Worm (Caenorhabditis elegans) whole organism, L4 larva: Measurements from ENCODE around the gene Y54G2A.38.

Experiments used
- daf-12 ChIP-seq: fragments of 150-350 bp; optimal IDR thresholded peaks from 2 replicates; lab custom pipeline; 2014; ENCODE audit warnings: missing biosample characterization, missing genetic modification reagents, missing genetic modification characterization
- dmd-9 ChIP-seq: fragments of 200-800 bp; sonication (Bioruptor generic); IDR thresholded peaks from 2 replicates; pipeline ENCODE4 v1.3.6; 2022; ENCODE audit warnings: missing genetic modification reagents, missing genetic modification characterization, missing compliant biosample characterization
- jun-1 ChIP-seq: fragments of 150-350 bp; optimal IDR thresholded peaks from 2 replicates; lab custom pipeline; 2014; ENCODE audit warnings: missing biosample characterization, missing genetic modification reagents, missing genetic modification characterization
- lin-38 ChIP-seq: fragments of 200-800 bp; sonication (Bioruptor generic); IDR thresholded peaks from 2 replicates; pipeline ENCODE4 v1.3.6; 2022; ENCODE audit warnings: missing genetic modification reagents, missing genetic modification characterization, missing compliant biosample characterization
- mdl-1 ChIP-seq, 2 experiments: fragments of 150-350 bp in 1 of 2; sonication (generic microtip) in 1 of 2; optimal IDR thresholded peaks; 2 replicates each; lab custom pipeline; 2014 to 2017; ENCODE audit warnings: missing biosample characterization in 2 of 2, missing genetic modification characterization in 2 of 2
- mdt-29 ChIP-seq: fragments of 200-800 bp; sonication (Bioruptor generic); IDR thresholded peaks from 2 replicates; pipeline ENCODE4 v1.3.6; 2022; ENCODE audit warnings: missing genetic modification reagents, missing genetic modification characterization, missing compliant biosample characterization
- nhr-28 ChIP-seq: fragments of 150-350 bp; optimal IDR thresholded peaks from 2 replicates; lab custom pipeline; 2014; ENCODE audit warnings: missing biosample characterization, missing genetic modification characterization
- nhr-6 ChIP-seq: fragments of 150-350 bp; optimal IDR thresholded peaks from 2 replicates; lab custom pipeline; 2014; ENCODE audit warnings: missing biosample characterization, missing genetic modification characterization
- skn-1 ChIP-seq: fragments of 150-350 bp; optimal IDR thresholded peaks from 2 replicates; lab custom pipeline; 2014; ENCODE audit warnings: missing biosample characterization, missing genetic modification characterization
- zip-11 ChIP-seq: fragments of 200-800 bp; sonication (Bioruptor generic); IDR thresholded peaks from 2 replicates; pipeline ENCODE4 v1.3.6; 2022; ENCODE audit warnings: missing genetic modification characterization, missing compliant biosample characterization

DNA sequence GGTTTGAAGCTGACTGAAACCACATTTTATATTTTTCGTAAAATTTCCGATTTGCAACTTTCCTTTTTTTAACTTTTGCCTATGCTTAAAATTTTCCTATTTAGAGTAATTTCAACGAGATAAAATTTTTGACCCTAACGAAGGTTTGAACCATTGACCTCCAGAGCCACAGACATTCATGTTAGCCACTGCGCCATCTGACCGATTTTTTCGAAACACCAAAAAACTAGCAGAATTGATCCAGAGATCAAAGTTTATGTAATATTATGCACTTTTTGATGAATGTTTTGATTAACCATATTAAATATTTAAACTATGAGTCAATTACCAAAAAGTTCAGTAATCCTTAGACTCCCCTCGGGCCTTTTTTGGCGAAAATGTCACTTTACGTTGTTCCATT, 1.2 kb upstream of the Y54G2A.38 start:
- TF ChIP-seq skn-1 (tag; lab: Kevin White, UChicago) (no peak), jun-1 (tag; lab: Kevin White, UChicago) (no peak), zip-11 (GFP tag; lab: Robert Waterston, UW) (no peak), lin-38 (GFP tag; lab: Robert Waterston, UW) (no peak), mdt-29 (no peak), dmd-9 (GFP tag; lab: Robert Waterston, UW) (no peak), daf-12 (no peak), nhr-6 (tag; lab: Kevin White, UChicago) (no peak), mdl-1 (tag; optimal IDR thresholded peaks at IDR 0.05; lab: Kevin White, UChicago) (no peak), nhr-28 (tag; lab: Kevin White, UChicago) (no peak)
